Worm (Caenorhabditis elegans): ENCODE results near the gene exp-1.
A peak's percentile ranks its signal among the peaks of the same experiment; 100 is the strongest.

The exp-1 gene

ce11 chrII:6196875-6197274 lies 36.0 kb upstream of the exp-1 start, which contains the start of the genes rbmx-2 and C30B5.2:
rbmx-2 (minus strand) TSS chrII:6196948.
C30B5.2 (plus strand) TSS chrII:6197180.
- TF ChIP-seq gei-8 (GFP tag; optimal IDR thresholded peaks at IDR 0.05) (no peak), lsy-2 (tag; optimal IDR thresholded peaks at IDR 0.05) (peak in 1 of 2 experiments; percentile 93), nhr-6 (tag; optimal IDR thresholded peaks at IDR 0.05) (peak; percentile 12), dmd-6 (GFP tag; IDR thresholded peaks at IDR 0.05) (peak; percentile 24; the same call in 1 of the 2 replicates), R02D3.7 (tag; optimal IDR thresholded peaks at IDR 0.05) (no peak), rbr-2 (tag; optimal IDR thresholded peaks at IDR 0.05) (peak; percentile 1), unc-62 (GFP tag; optimal IDR thresholded peaks at IDR 0.05 in 1 of 2) (peak in 1 of 2 experiments; percentile 89), unc-62 (tag; optimal IDR thresholded peaks at IDR 0.05) (no peak), madf-9 (GFP tag; conservative IDR thresholded peaks at IDR 0.05) (no peak), dpl-1 (GFP tag; optimal IDR thresholded peaks at IDR 0.05) (peak; percentile 60), mes-2 (tag; optimal IDR thresholded peaks at IDR 0.05; ENCODE audit: poor library complexity, severe bottlenecking) (peak; percentile 88), arid-1 (GFP tag; conservative IDR thresholded peaks at IDR 0.05) (peak; percentile 47; the same call in 1 of the 2 replicates), nhr-10 (tag; optimal IDR thresholded peaks at IDR 0.05) (no peak), hlh-30 (tag; optimal IDR thresholded peaks at IDR 0.05; ENCODE audit: insufficient read depth) (peak; percentile 86)

ce11 chrII:6192484-6192883 lies 31.6 kb upstream of the exp-1 start, which contains the start of gene cpb-2:
cpb-2 (plus strand) TSS chrII:6192784.
- TF ChIP-seq F49E8.2 (tag; optimal IDR thresholded peaks at IDR 0.05; ENCODE audit: borderline replicate concordance) (no peak), hlh-30 (tag; optimal IDR thresholded peaks at IDR 0.05; ENCODE audit: insufficient read depth) (no peak), aha-1 (tag) (peak; percentile 90)

- no peak for TF ChIP-seq daf-8 (GFP tag; IDR thresholded peaks at IDR 0.05)
- TF ChIP-seq gei-8 (GFP tag; optimal IDR thresholded peaks at IDR 0.05) = no peak
- no peak for TF ChIP-seq dmd-6 (GFP tag; IDR thresholded peaks at IDR 0.05)
- TF ChIP-seq egl-27 (tag; optimal IDR thresholded peaks at IDR 0.05) = no peak
- no peak for TF ChIP-seq fos-1 (tag; optimal IDR thresholded peaks at IDR 0.05)
- TF ChIP-seq skn-1 (tag; optimal IDR thresholded peaks at IDR 0.05) = no peak
- TF ChIP-seq lsy-2 (tag; optimal IDR thresholded peaks at IDR 0.05) = no peak
- no peak for TF ChIP-seq nhr-102 (tag; optimal IDR thresholded peaks at IDR 0.05)
- TF ChIP-seq dmd-8 (GFP tag; IDR thresholded peaks at IDR 0.05) = no peak
- no peak for TF ChIP-seq Y5F2A.4 (GFP tag; optimal IDR thresholded peaks at IDR 0.05)
- no peak for TF ChIP-seq ZK546.5 (tag; optimal IDR thresholded peaks at IDR 0.05)
- TF ChIP-seq unc-62 (GFP tag; optimal IDR thresholded peaks at IDR 0.05 in 1 of 2) = no peak
- no peak for TF ChIP-seq unc-62 (tag; optimal IDR thresholded peaks at IDR 0.05)
- no peak for TF ChIP-seq vab-7 (GFP tag; IDR thresholded peaks at IDR 0.05)
Measured at ce11 chrII:6191293-6191692, 30.4 kb upstream of the exp-1 start, which contains the start of gene fkh-8. fkh-8 (minus strand) TSS chrII:6191393.

ce11 chrII:6190770-6191169 lies 29.9 kb upstream of the exp-1 start:
- TF ChIP-seq rbr-2 (tag; optimal IDR thresholded peaks at IDR 0.05) = no peak

- TF ChIP-seq dmd-6 (GFP tag; IDR thresholded peaks at IDR 0.05) (no peak), hlh-11 (tag; optimal IDR thresholded peaks at IDR 0.05) (peak; percentile 2), hlh-30 (tag; optimal IDR thresholded peaks at IDR 0.05; ENCODE audit: insufficient read depth) (peak; percentile 47), vab-7 (GFP tag; IDR thresholded peaks at IDR 0.05) (no peak), zip-2 (tag; optimal IDR thresholded peaks at IDR 0.05) (no peak), daf-16 (GFP tag; optimal IDR thresholded peaks at IDR 0.05) (peak in 1 of 2 experiments; percentile 23), daf-16 (tag; optimal IDR thresholded peaks at IDR 0.05) (no peak), nhr-11 (tag; optimal IDR thresholded peaks at IDR 0.05) (peak; percentile 51), Y48G9A.11 (GFP tag; IDR thresholded peaks at IDR 0.05) (no peak), aly-2 (tag; optimal IDR thresholded peaks at IDR 0.05) (no peak), zfp-2 (tag; optimal IDR thresholded peaks at IDR 0.05) (no peak), ceh-82 (tag; optimal IDR thresholded peaks at IDR 0.05) (no peak), fkh-10 (GFP tag; optimal IDR thresholded peaks at IDR 0.05) (no peak)
Measured at ce11 chrII:6181337-6181736, 20.4 kb upstream of the exp-1 start.

All from whole organism, L4 larva.